Worm (Caenorhabditis elegans) whole organism, early embryonic: Measurements from ENCODE around the gene rnh-1.1.

ENCODE experiments used
- ama-1 ChIP-seq: fragments of 150-350 bp; optimal IDR thresholded peaks from 2 replicates; lab custom pipeline; 2014
- ceh-36 ChIP-seq: sonication (generic microtip); optimal IDR thresholded peaks from 2 replicates; lab custom pipeline; 2016; ENCODE audit warnings: missing genetic modification characterization, inconsistent platforms, missing compliant biosample characterization
- hmbx-1 ChIP-seq: sonication (generic microtip); optimal IDR thresholded peaks from 2 replicates; lab custom pipeline; 2016; ENCODE audit warnings: mild to moderate bottlenecking, missing genetic modification characterization, missing compliant biosample characterization
- scrt-1 ChIP-seq: fragments of 200-800 bp; sonication (Bioruptor generic); IDR thresholded peaks from 2 replicates; pipeline ENCODE4 v1.3.6; 2022; ENCODE audit warnings: missing genetic modification characterization, missing compliant biosample characterization
- tbx-11 ChIP-seq: fragments of 200-800 bp; sonication (Bioruptor generic); IDR thresholded peaks from 2 replicates; pipeline ENCODE4 v1.3.6; 2022; ENCODE audit warnings: missing genetic modification characterization, missing compliant biosample characterization
- tra-4 ChIP-seq: sonication (generic microtip); optimal IDR thresholded peaks from 2 replicates; lab custom pipeline; 2017; ENCODE audit warnings: missing genetic modification characterization, missing compliant biosample characterization

- no peak for TF ChIP-seq ama-1 (lab: Kevin White, UChicago)
- TF ChIP-seq tra-4, result no peak
- no peak for TF ChIP-seq scrt-1
- TF ChIP-seq hmbx-1 (tag; lab: Kevin White, UChicago), result no peak
- no peak for TF ChIP-seq tbx-11 (GFP tag; lab: Robert Waterston, UW)
- TF ChIP-seq ceh-36 (tag; lab: Kevin White, UChicago), result no peak
Observed at ce11 chrII:7537603-7538230, 12.2 kb downstream of the rnh-1.1 start, which contains the start of gene nfi-1.
